Fruit fly (Drosophila melanogaster): Measurements from ENCODE around the gene Lectin-galC1.

The Lectin-galC1 gene

dm6 chr2L:19433292-19433691 is 16.0 kb downstream of the Lectin-galC1 start (continued):
- TF ChIP-seq tx (GFP tag; optimal IDR thresholded peaks at IDR 0.05) (no peak), Mrtf (GFP tag; IDR thresholded peaks at IDR 0.05) (no peak), Poxn (GFP tag; IDR thresholded peaks at IDR 0.05) (no peak), CG3065 (GFP tag; optimal IDR thresholded peaks at IDR 0.05) (no peak), CG14050 (GFP tag; IDR thresholded peaks at IDR 0.05) (no peak), amos (GFP tag; IDR thresholded peaks at IDR 0.05; ENCODE audit: partially characterized antibody) (no peak), CkIIα-i1 (GFP tag; IDR thresholded peaks at IDR 0.05) (no peak), HLH3B (GFP tag; IDR thresholded peaks at IDR 0.05) (no peak), HHEX (GFP tag; optimal IDR thresholded peaks at IDR 0.05) (no peak), CG10267 (tag; optimal IDR thresholded peaks at IDR 0.05) (no peak), B-H1 (GFP tag; IDR thresholded peaks at IDR 0.05) (no peak), klu (GFP tag; IDR thresholded peaks at IDR 0.05) (no peak), CG1024 (GFP tag; IDR thresholded peaks at IDR 0.05) (no peak), Ravus (GFP tag; IDR thresholded peaks at IDR 0.05) (no peak), Ets97D (GFP tag; optimal IDR thresholded peaks at IDR 0.05) (no peak), hb (GFP tag; IDR thresholded peaks at IDR 0.05; ENCODE audit: partially characterized antibody) (no peak), gce (GFP tag; IDR thresholded peaks at IDR 0.05) (no peak), CG11696 (GFP tag; IDR thresholded peaks at IDR 0.05) (no peak), CG8359 (GFP tag; optimal IDR thresholded peaks at IDR 0.05; ENCODE audit: borderline replicate concordance) (no peak), CG15696 (tag; optimal IDR thresholded peaks at IDR 0.05) (no peak), CG16779 (GFP tag; IDR thresholded peaks at IDR 0.05) (no peak), az2 (GFP tag; optimal IDR thresholded peaks at IDR 0.05) (no peak), CG1647 (GFP tag; optimal IDR thresholded peaks at IDR 0.05) (no peak), gsb (GFP tag; IDR thresholded peaks at IDR 0.05) (no peak), sr (GFP tag; IDR thresholded peaks at IDR 0.05) (no peak), CG6654 (GFP tag; optimal IDR thresholded peaks at IDR 0.05) (no peak), CG9876 (GFP tag; optimal IDR thresholded peaks at IDR 0.05) (no peak), tna (GFP tag; IDR thresholded peaks at IDR 0.05; ENCODE audit: partially characterized antibody) (no peak), jumu (GFP tag; optimal IDR thresholded peaks at IDR 0.05) (no peak), Doc3 (GFP tag; IDR thresholded peaks at IDR 0.05; ENCODE audit: partially characterized antibody) (no peak), Nf-YA (GFP tag; IDR thresholded peaks at IDR 0.05) (no peak), caup (GFP tag; optimal IDR thresholded peaks at IDR 0.05; ENCODE audit: severe bottlenecking) (peak; percentile 11), ERR (GFP tag; optimal IDR thresholded peaks at IDR 0.05) (peak; percentile 0), unpg (GFP tag; optimal IDR thresholded peaks at IDR 0.05) (peak; percentile 40), CG42726 (GFP tag; IDR thresholded peaks at IDR 0.05; ENCODE audit: partially characterized antibody) (no peak), ems (GFP tag; optimal IDR thresholded peaks at IDR 0.05) (no peak), cwo (GFP tag; optimal IDR thresholded peaks at IDR 0.05) (peak; percentile 17), seq (GFP tag; IDR thresholded peaks at IDR 0.05) (no peak), dm (GFP tag; optimal IDR thresholded peaks at IDR 0.05) (no peak), Spps (tag; optimal IDR thresholded peaks at IDR 0.05) (no peak), sd (tag; optimal IDR thresholded peaks at IDR 0.05) (no peak), HmgZ (tag; optimal IDR thresholded peaks at IDR 0.05) (no peak), CG7987 (GFP tag; optimal IDR thresholded peaks at IDR 0.05) (no peak), CG17912 (GFP tag; optimal IDR thresholded peaks at IDR 0.05) (no peak), bowl (GFP tag; IDR thresholded peaks at IDR 0.05) (no peak), CG9797 (GFP tag; optimal IDR thresholded peaks at IDR 0.05) (no peak), Optix (GFP tag; IDR thresholded peaks at IDR 0.05) (no peak), Sox102F (GFP tag; optimal IDR thresholded peaks at IDR 0.05) (no peak), ranshi (GFP tag; IDR thresholded peaks at IDR 0.05) (no peak), pan (optimal IDR thresholded peaks at IDR 0.05) (no peak), pan (GFP tag; optimal IDR thresholded peaks at IDR 0.05 in 1 of 2, IDR thresholded peaks at IDR 0.05 in 1 of 2) (no peak), CG12942 (GFP tag; optimal IDR thresholded peaks at IDR 0.05) (no peak), scrt (GFP tag; optimal IDR thresholded peaks at IDR 0.05) (no peak)

All from whole organism, embryonic.